Worm (Caenorhabditis elegans) whole organism, L2 larva: Measurements from ENCODE around the gene AH9.1.

Source experiments
- F13H6.1 ChIP-seq: sonication (generic microtip); optimal IDR thresholded peaks from 2 replicates; lab custom pipeline; 2016; ENCODE audit warnings: missing genetic modification characterization, missing compliant biosample characterization
- R02D3.7 ChIP-seq: fragments of 150-350 bp; optimal IDR thresholded peaks from 2 replicates; lab custom pipeline; 2014; ENCODE audit warnings: missing biosample characterization, missing genetic modification characterization
- Y55F3AM.14 ChIP-seq: fragments of 200-800 bp; sonication (Bioruptor generic); optimal IDR thresholded peaks from 2 replicates; lab custom pipeline; 2018; ENCODE audit warnings: mild to moderate bottlenecking, missing genetic modification characterization, missing compliant biosample characterization
- ama-1 ChIP-seq: fragments of 150-350 bp; optimal IDR thresholded peaks from 2 replicates; lab custom pipeline; 2018; ENCODE audit warnings: inconsistent platforms
- blmp-1 ChIP-seq: sonication (generic microtip); optimal IDR thresholded peaks from 2 replicates; lab custom pipeline; 2017; ENCODE audit warnings: missing genetic modification characterization, mild to moderate bottlenecking, missing compliant biosample characterization, antibody characterized with exemption, moderate library complexity; ENCODE audit not compliant: insufficient read depth
- ceh-16 ChIP-seq: fragments of 150-350 bp; optimal IDR thresholded peaks from 2 replicates; lab custom pipeline; 2014; ENCODE audit warnings: missing biosample characterization, missing genetic modification characterization
- ceh-82 ChIP-seq: fragments of 150-350 bp; optimal IDR thresholded peaks from 2 replicates; lab custom pipeline; 2014; ENCODE audit warnings: missing biosample characterization, missing genetic modification characterization
- egl-27 ChIP-seq: sonication (generic microtip); optimal IDR thresholded peaks from 3 replicates; lab custom pipeline; 2017; ENCODE audit warnings: missing biosample characterization, missing genetic modification reagents, missing genetic modification characterization
- elt-1 ChIP-seq: fragments of 150-350 bp; optimal IDR thresholded peaks from 2 replicates; lab custom pipeline; 2014; ENCODE audit warnings: missing biosample characterization, missing genetic modification characterization
- fos-1 ChIP-seq: fragments of 150-350 bp; optimal IDR thresholded peaks from 2 replicates; lab custom pipeline; 2014; ENCODE audit warnings: missing biosample characterization, missing genetic modification characterization
- gmeb-1 ChIP-seq: fragments of 150-350 bp; optimal IDR thresholded peaks from 2 replicates; lab custom pipeline; 2014; ENCODE audit warnings: missing biosample characterization, missing genetic modification characterization
- lin-11 ChIP-seq: fragments of 150-350 bp; sonication (generic microtip); optimal IDR thresholded peaks from 2 replicates; lab custom pipeline; 2014; ENCODE audit warnings: missing biosample characterization, missing genetic modification characterization, inconsistent platforms, mixed read lengths
- lsy-2 ChIP-seq, 2 experiments: fragments of 150-350 bp in 1 of 2; sonication (generic microtip) in 1 of 2; optimal IDR thresholded peaks; 2 replicates each; lab custom pipeline; 2014 to 2017; ENCODE audit warnings: missing biosample characterization in 2 of 2, missing genetic modification characterization in 2 of 2
- mab-5 ChIP-seq: fragments of 150-350 bp; optimal IDR thresholded peaks from 2 replicates; lab custom pipeline; 2014; ENCODE audit warnings: missing biosample characterization, missing genetic modification characterization
- mbf-1 ChIP-seq: sonication (generic microtip); optimal IDR thresholded peaks from 2 replicates; lab custom pipeline; 2017; ENCODE audit warnings: missing biosample characterization, missing genetic modification characterization
- mdl-1 ChIP-seq, 2 experiments: fragments of 150-350 bp in 1 of 2; sonication (generic microtip) in 1 of 2; optimal IDR thresholded peaks; 2 replicates each; lab custom pipeline; 2017; ENCODE audit warnings: missing biosample characterization in 2 of 2, missing genetic modification characterization in 2 of 2
- nhr-10 ChIP-seq: sonication (generic microtip); optimal IDR thresholded peaks from 2 replicates; lab custom pipeline; 2017; ENCODE audit warnings: missing biosample characterization, missing genetic modification characterization
- nhr-12 ChIP-seq: fragments of 150-350 bp; optimal IDR thresholded peaks from 2 replicates; lab custom pipeline; 2014; ENCODE audit warnings: missing biosample characterization, missing genetic modification characterization
- nhr-129 ChIP-seq: fragments of 150-350 bp; optimal IDR thresholded peaks from 2 replicates; lab custom pipeline; 2014; ENCODE audit warnings: missing biosample characterization, missing genetic modification characterization
- nhr-21 ChIP-seq: fragments of 150-350 bp; optimal IDR thresholded peaks from 2 replicates; lab custom pipeline; 2014; ENCODE audit warnings: missing biosample characterization, missing genetic modification characterization
- nhr-23 ChIP-seq: fragments of 150-350 bp; optimal IDR thresholded peaks from 2 replicates; lab custom pipeline; 2014; ENCODE audit warnings: missing biosample characterization, missing genetic modification reagents, missing genetic modification characterization
- nhr-25 ChIP-seq: fragments of 150-350 bp; sonication (generic microtip); optimal IDR thresholded peaks from 3 replicates; lab custom pipeline; 2014; ENCODE audit warnings: missing biosample characterization, missing genetic modification characterization
- nhr-6 ChIP-seq: fragments of 150-350 bp; optimal IDR thresholded peaks from 2 replicates; lab custom pipeline; 2014; ENCODE audit warnings: missing biosample characterization, missing genetic modification characterization
- nhr-77 ChIP-seq: fragments of 150-350 bp; optimal IDR thresholded peaks from 2 replicates; lab custom pipeline; 2014; ENCODE audit warnings: missing biosample characterization, missing genetic modification characterization
- peb-1 ChIP-seq: fragments of 150-350 bp; optimal IDR thresholded peaks from 2 replicates; lab custom pipeline; 2014; ENCODE audit warnings: missing biosample characterization, missing genetic modification characterization
- sem-4 ChIP-seq: fragments of 150-350 bp; optimal IDR thresholded peaks from 2 replicates; lab custom pipeline; 2014; ENCODE audit warnings: missing biosample characterization, missing genetic modification reagents, missing genetic modification characterization
- sma-3 ChIP-seq: sonication (generic microtip); optimal IDR thresholded peaks from 2 replicates; lab custom pipeline; 2016; ENCODE audit warnings: missing genetic modification reagents, missing genetic modification characterization, missing compliant biosample characterization
- snpc-4 ChIP-seq: fragments of 150-350 bp; optimal IDR thresholded peaks from 2 replicates; lab custom pipeline; 2014; ENCODE audit warnings: missing biosample characterization, missing genetic modification characterization
- unc-39 ChIP-seq: fragments of 150-350 bp; optimal IDR thresholded peaks from 2 replicates; lab custom pipeline; 2014; ENCODE audit warnings: missing biosample characterization, missing genetic modification characterization
- unc-55 ChIP-seq: fragments of 150-350 bp; sonication (generic microtip); optimal IDR thresholded peaks from 3 replicates; lab custom pipeline; 2014; ENCODE audit warnings: missing biosample characterization, missing genetic modification reagents, missing genetic modification characterization
- unc-62 ChIP-seq: fragments of 150-350 bp; optimal IDR thresholded peaks from 2 replicates; lab custom pipeline; 2014; ENCODE audit warnings: missing biosample characterization, missing genetic modification reagents, missing genetic modification characterization
- ztf-1 ChIP-seq: fragments of 200-800 bp; sonication (Bioruptor generic); conservative IDR thresholded peaks from 2 replicates; pipeline ENCODE4 v1.3.6; 2022; ENCODE audit warnings: missing genetic modification characterization, missing compliant biosample characterization
- ztf-11 ChIP-seq: sonication (generic microtip); optimal IDR thresholded peaks from 2 replicates; lab custom pipeline; 2017; ENCODE audit warnings: missing biosample characterization, missing genetic modification characterization

The AH9.1 gene

ce11 chrX:2246908-2247307, at the start of gene AH9.1:
Gene AH9.1, minus strand, starts transcription at chrX:2247008.
- TF ChIP-seq egl-27 (tag; lab: Kevin White, UChicago) (no peak), blmp-1 (tag; lab: Kevin White, UChicago) (no peak), ztf-11 (tag; lab: Kevin White, UChicago) (no peak), ama-1 (lab: Kevin White, UChicago) (no peak), ztf-1 (GFP tag; lab: Robert Waterston, UW) (no peak), fos-1 (tag; lab: Kevin White, UChicago) (no peak), R02D3.7 (no peak), nhr-21 (no peak), Y55F3AM.14 (GFP tag; lab: Kevin White, UChicago) (no peak), unc-62 (GFP tag; lab: Kevin White, UChicago) (no peak), ceh-16 (tag; lab: Kevin White, UChicago) (no peak), nhr-23 (tag; lab: Kevin White, UChicago) (no peak), nhr-129 (tag; lab: Kevin White, UChicago) (no peak), elt-1 (tag; lab: Kevin White, UChicago) (no peak), nhr-6 (no peak), snpc-4 (tag; lab: Kevin White, UChicago) (no peak)

ce11 chrX:2294198-2294800, 47.5 kb upstream of the AH9.1 start, which contains the start of gene T10H10.2:
Gene T10H10.2, plus strand, starts transcription at chrX:2294750.
- no peak for TF ChIP-seq unc-62 (GFP tag; lab: Kevin White, UChicago)
- TF ChIP-seq mbf-1 (tag; lab: Kevin White, UChicago): no peak
- no peak for TF ChIP-seq nhr-10 (tag; lab: Kevin White, UChicago)
- no peak for TF ChIP-seq lsy-2 (tag; optimal IDR thresholded peaks at IDR 0.05; lab: Kevin White, UChicago)
- no peak for TF ChIP-seq nhr-77 (tag; lab: Kevin White, UChicago)
- no peak for TF ChIP-seq ztf-1 (GFP tag; lab: Robert Waterston, UW)

- peak; percentile 5 for TF ChIP-seq ceh-16 (tag; lab: Kevin White, UChicago)
- no peak for TF ChIP-seq nhr-6
- TF ChIP-seq nhr-25 (tag; lab: Kevin White, UChicago): peak; percentile 7
- peak; percentile 74 for TF ChIP-seq fos-1 (tag; lab: Kevin White, UChicago)
- peak; percentile 1 for TF ChIP-seq gmeb-1 (tag; lab: Kevin White, UChicago)
- no peak for TF ChIP-seq nhr-12 (tag; lab: Kevin White, UChicago)
- TF ChIP-seq F13H6.1 (tag; lab: Kevin White, UChicago): peak; percentile 50
- TF ChIP-seq nhr-129 (tag; lab: Kevin White, UChicago): peak; percentile 61
- TF ChIP-seq mdl-1 (tag; optimal IDR thresholded peaks at IDR 0.05; lab: Kevin White, UChicago): no peak
- peak; percentile 7 for TF ChIP-seq sem-4 (tag; lab: Kevin White, UChicago)
- peak in 1 of 2 experiments; percentile 21 for TF ChIP-seq lsy-2 (tag; optimal IDR thresholded peaks at IDR 0.05; lab: Kevin White, UChicago)
These were observed 41.2 kb upstream of the AH9.1 start for ce11 chrX:2287977-2288387.

- TF ChIP-seq unc-39: no peak
- no peak for TF ChIP-seq mab-5 (tag; lab: Kevin White, UChicago)
- TF ChIP-seq egl-27 (tag; lab: Kevin White, UChicago): no peak
- TF ChIP-seq sma-3: no peak
- no peak for TF ChIP-seq blmp-1 (tag; lab: Kevin White, UChicago)
- no peak for TF ChIP-seq fos-1 (tag; lab: Kevin White, UChicago)
- no peak for TF ChIP-seq Y55F3AM.14 (GFP tag; lab: Kevin White, UChicago)
- no peak for TF ChIP-seq ceh-82 (tag; lab: Kevin White, UChicago)
- TF ChIP-seq lin-11 (tag; lab: Kevin White, UChicago): no peak
- no peak for TF ChIP-seq ztf-1 (GFP tag; lab: Robert Waterston, UW)
- no peak for TF ChIP-seq elt-1 (tag; lab: Kevin White, UChicago)
- TF ChIP-seq unc-55 (GFP tag; lab: Kevin White, UChicago): no peak
- TF ChIP-seq R02D3.7: no peak
- no peak for TF ChIP-seq peb-1
- TF ChIP-seq ama-1 (lab: Kevin White, UChicago): no peak
- TF ChIP-seq mdl-1 (tag; optimal IDR thresholded peaks at IDR 0.05; lab: Kevin White, UChicago): no peak
These were observed 40.3 kb upstream of the AH9.1 start, which contains the start of gene sav-1 for ce11 chrX:2287092-2287491. Gene sav-1, minus strand, starts transcription at chrX:2287192.
